Worm (Caenorhabditis elegans) whole organism, mixed stage, embryonic: ENCODE results near the gene nhr-12.

Source experiments
- hlh-1 ChIP-seq: fragments of 150-350 bp; optimal IDR thresholded peaks from 2 replicates; lab custom pipeline; 2014; ENCODE audit warnings: missing biosample characterization, missing genetic modification reagents, missing genetic modification characterization
- nhr-76 ChIP-seq: sonication (generic microtip); optimal IDR thresholded peaks from 2 replicates; lab custom pipeline; 2017; ENCODE audit warnings: missing biosample characterization, missing genetic modification characterization
- pha-4 ChIP-seq: fragments of 150-350 bp; optimal IDR thresholded peaks from 2 replicates; lab custom pipeline; 2018; ENCODE audit warnings: missing biosample characterization, missing genetic modification reagents, missing genetic modification characterization

DNA sequence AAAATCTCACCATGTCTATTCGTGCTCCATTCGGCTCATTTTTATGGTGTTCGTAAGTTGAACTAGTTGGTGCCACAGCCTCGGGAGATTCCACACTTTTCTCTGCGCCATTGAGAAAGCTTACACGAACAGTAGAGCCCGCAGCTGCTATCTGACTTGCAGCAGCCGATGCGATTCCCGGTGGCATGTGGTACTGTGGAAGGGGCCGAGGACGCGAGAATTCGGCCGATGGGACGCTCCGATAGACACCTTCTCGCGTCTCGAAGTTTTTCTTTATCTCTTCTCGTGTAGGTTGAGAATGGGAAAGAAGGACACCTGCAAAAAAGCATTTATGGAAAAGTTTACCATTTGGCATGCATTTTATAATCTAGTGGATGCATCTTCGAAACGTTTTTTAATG, 49.4 kb upstream of the nhr-12 start:
- TF ChIP-seq pha-4 (tag; lab: Kevin White, UChicago) (no peak), nhr-76 (tag; lab: Kevin White, UChicago) (no peak), hlh-1 (tag; lab: Kevin White, UChicago) (no peak)
